Worm (Caenorhabditis elegans) whole organism, midembryonic: ENCODE results near the gene nhr-87.

Experiments
- T22C8.4 ChIP-seq: fragments of 200-800 bp; sonication (Bioruptor generic); IDR thresholded peaks from 2 replicates; pipeline ENCODE4 v1.3.6; 2022; ENCODE audit warnings: missing genetic modification characterization, missing compliant biosample characterization
- cog-1 ChIP-seq: sonication (generic microtip); optimal IDR thresholded peaks from 2 replicates; lab custom pipeline; 2016; ENCODE audit warnings: missing genetic modification characterization, missing compliant biosample characterization
- flt-1 ChIP-seq: fragments of 200-800 bp; sonication (Bioruptor generic); IDR thresholded peaks from 2 replicates; pipeline ENCODE4 v1.3.6; 2022; ENCODE audit warnings: missing genetic modification characterization, missing compliant biosample characterization
- klf-2 ChIP-seq: fragments of 200-800 bp; sonication (Bioruptor generic); conservative IDR thresholded peaks from 2 replicates; pipeline ENCODE4 v1.3.6; 2022; ENCODE audit warnings: missing genetic modification reagents, missing genetic modification characterization, missing compliant biosample characterization
- med-1 ChIP-seq: sonication (generic microtip); optimal IDR thresholded peaks from 2 replicates; lab custom pipeline; 2017; ENCODE audit warnings: missing genetic modification characterization, mild to moderate bottlenecking, missing compliant biosample characterization, antibody characterized with exemption, missing genetic modification reagents; ENCODE audit not compliant: insufficient read depth
- ref-1 ChIP-seq: fragments of 200-800 bp; sonication (Bioruptor generic); conservative IDR thresholded peaks from 2 replicates; pipeline ENCODE4 v1.3.6; 2022; ENCODE audit warnings: missing genetic modification reagents, missing genetic modification characterization, missing compliant biosample characterization
- tab-1 ChIP-seq: fragments of 200-800 bp; sonication (Bioruptor generic); IDR thresholded peaks from 2 replicates; pipeline ENCODE4 v1.3.6; 2022; ENCODE audit warnings: missing genetic modification characterization, missing compliant biosample characterization
- ztf-23 ChIP-seq: fragments of 200-800 bp; sonication (Bioruptor generic); IDR thresholded peaks from 2 replicates; pipeline ENCODE4 v1.3.6; 2022; ENCODE audit warnings: missing genetic modification reagents, missing genetic modification characterization, missing compliant biosample characterization
- ztf-29 ChIP-seq: fragments of 200-800 bp; sonication (Bioruptor generic); IDR thresholded peaks from 2 replicates; pipeline ENCODE4 v1.3.6; 2022; ENCODE audit warnings: missing genetic modification reagents, missing genetic modification characterization, missing compliant biosample characterization

nhr-87 gene

DNA sequence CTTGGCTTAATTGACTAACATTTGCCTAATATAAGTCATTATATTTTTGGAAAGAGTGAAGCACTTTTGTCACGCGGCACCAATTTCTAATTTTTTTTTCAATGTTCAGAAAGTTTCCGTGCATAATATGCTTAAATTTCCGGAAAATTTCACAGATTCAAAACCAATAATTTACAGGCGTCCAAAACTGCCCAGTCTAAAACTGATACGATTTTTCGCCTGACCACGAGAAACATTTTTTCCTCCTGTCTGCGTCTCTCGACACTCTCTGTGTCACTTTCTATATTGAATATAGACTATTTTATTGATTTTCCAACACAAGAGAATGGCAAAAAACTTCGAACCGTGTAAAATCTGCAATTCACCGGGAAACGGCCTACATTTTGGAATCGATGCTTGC is 10.2 kb upstream of the nhr-87 start, which contains the start of gene nhr-122:
nhr-122 (plus strand) TSS at position 301 of the 400 bp plus-strand sequence.
- TF ChIP-seq ref-1 = no peak
- no peak for TF ChIP-seq ztf-29 (GFP tag; lab: Robert Waterston, UW)
- no peak for TF ChIP-seq flt-1 (GFP tag; lab: Robert Waterston, UW)
- TF ChIP-seq T22C8.4 (GFP tag; lab: Robert Waterston, UW) = no peak
- no peak for TF ChIP-seq med-1
- no peak for TF ChIP-seq ztf-23
- TF ChIP-seq klf-2 (GFP tag; lab: Robert Waterston, UW) = no peak
- no peak for TF ChIP-seq tab-1 (GFP tag; lab: Robert Waterston, UW)
- TF ChIP-seq cog-1 (tag; lab: Kevin White, UChicago) = no peak

DNA sequence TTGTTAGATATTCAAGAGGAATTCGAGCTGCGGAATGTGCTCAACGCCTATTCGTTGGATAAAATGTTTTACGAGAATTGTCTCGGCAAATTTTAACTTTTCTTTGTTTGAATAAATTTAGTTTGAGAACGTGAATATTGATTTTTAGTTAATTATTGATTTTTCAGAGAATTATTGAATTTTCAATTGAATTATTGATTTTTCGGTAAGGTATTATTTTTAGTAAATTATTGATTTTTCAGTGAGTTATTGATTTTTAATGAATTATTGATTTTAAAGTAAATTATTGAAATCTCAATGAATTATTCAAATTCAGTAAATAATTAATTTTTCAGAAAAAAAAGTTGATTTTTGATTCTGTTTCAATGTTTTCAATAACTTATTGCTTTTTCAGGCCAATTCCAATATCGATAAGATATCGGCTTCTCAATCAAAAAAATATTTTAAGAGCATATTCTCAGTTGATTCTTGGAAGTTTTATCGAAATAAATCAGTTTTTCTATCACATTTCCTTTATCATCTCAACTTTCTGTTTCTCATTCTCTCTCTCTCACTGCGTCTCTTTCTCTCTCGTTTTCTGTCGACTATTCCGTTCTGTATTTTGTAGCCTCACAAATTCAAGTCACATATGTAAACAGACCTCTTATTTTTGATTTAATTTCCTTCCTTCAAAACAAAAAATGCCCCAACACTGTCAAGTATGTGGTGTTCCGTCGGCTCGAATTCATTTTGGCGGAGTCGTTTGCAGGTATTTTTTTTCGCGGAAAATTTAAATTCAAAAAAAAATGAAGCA is 4.1 kb upstream of the nhr-87 start, which contains the start of gene nhr-92:
nhr-92 (plus strand) TSS at position 576 of the 793 bp plus-strand sequence.
- TF ChIP-seq klf-2 (GFP tag; lab: Robert Waterston, UW) (no peak), T22C8.4 (GFP tag; lab: Robert Waterston, UW) (peak; percentile 81)

DNA sequence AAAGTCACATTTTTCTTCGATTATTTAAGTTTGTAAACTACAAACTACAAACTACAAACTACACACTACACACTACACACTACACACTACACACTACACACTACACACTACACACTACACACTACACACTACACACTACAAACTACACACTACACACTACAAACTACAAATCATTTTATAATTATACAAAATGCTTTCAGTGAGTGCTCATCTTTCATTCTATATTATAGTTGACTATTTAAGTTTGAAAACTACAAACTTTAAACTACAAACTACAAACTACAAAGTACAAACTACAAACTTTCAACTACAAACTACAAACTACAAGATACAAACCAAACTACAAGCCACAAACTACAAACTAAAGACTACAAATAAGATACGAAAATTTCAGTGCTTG is 618 bp downstream of the nhr-87 start:
- no peak for TF ChIP-seq T22C8.4 (GFP tag; lab: Robert Waterston, UW)
- no peak for TF ChIP-seq klf-2 (GFP tag; lab: Robert Waterston, UW)
- TF ChIP-seq ztf-23 = no peak
- no peak for TF ChIP-seq med-1
- no peak for TF ChIP-seq flt-1 (GFP tag; lab: Robert Waterston, UW)
- TF ChIP-seq ztf-29 (GFP tag; lab: Robert Waterston, UW) = no peak
- TF ChIP-seq ref-1 = no peak
- TF ChIP-seq cog-1 (tag; lab: Kevin White, UChicago) = no peak
- no peak for TF ChIP-seq tab-1 (GFP tag; lab: Robert Waterston, UW)

DNA sequence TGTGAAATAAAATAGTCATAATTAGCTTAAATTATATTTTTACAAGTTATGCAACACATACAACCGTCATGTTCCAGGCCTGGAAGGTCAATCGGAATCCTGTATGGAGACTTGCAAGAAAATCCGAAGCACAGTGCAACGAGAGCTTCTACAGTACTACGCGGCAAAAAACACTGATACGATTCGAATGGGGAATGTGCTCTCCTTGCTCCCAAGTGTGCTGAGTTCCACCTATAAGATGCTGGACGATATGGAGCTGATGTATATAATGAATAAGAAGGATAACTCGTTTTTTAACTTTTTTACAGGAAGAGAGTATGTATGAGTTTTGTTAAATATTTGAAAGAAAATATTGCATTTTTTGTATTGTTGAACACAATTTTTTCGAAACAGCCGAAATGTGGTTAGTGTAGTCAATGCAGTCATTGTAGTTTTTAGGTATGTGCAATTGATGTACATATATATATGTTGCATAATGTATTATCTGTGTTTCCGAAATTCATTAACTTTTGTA is 2.6 kb downstream of the nhr-87 start, which contains the start of gene nhr-146:
nhr-146 (plus strand) TSS at position 464 of the 514 bp plus-strand sequence.
- TF ChIP-seq ztf-29 (GFP tag; lab: Robert Waterston, UW) (no peak), med-1 (no peak), cog-1 (tag; lab: Kevin White, UChicago) (no peak), T22C8.4 (GFP tag; lab: Robert Waterston, UW) (no peak), ref-1 (no peak), klf-2 (GFP tag; lab: Robert Waterston, UW) (no peak), flt-1 (GFP tag; lab: Robert Waterston, UW) (no peak), tab-1 (GFP tag; lab: Robert Waterston, UW) (no peak), ztf-23 (no peak)

DNA sequence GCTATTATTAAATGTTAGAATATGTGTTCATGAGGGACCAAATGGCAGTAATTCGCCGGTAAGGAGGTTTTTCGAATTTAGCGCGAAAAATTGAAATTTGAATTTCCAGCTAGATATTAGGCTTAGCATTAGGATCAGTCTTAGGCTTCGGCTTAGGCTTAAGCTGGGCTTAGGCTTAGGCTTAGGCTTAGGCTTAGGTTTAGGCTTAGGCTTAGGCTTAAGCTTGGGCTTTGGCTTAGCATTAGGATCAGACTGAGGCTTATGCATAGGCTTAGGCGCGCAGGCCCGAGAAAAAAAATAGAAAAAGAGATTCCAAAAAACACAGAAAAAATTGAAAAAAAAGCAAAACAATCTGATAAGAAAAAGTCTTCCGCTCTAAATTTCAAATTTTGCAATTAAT is 4.5 kb downstream of the nhr-87 start:
- TF ChIP-seq ztf-29 (GFP tag; lab: Robert Waterston, UW) = peak; percentile 63; the same call in 1 of the 2 replicates
- no peak for TF ChIP-seq flt-1 (GFP tag; lab: Robert Waterston, UW)
- TF ChIP-seq ztf-23 = no peak

DNA sequence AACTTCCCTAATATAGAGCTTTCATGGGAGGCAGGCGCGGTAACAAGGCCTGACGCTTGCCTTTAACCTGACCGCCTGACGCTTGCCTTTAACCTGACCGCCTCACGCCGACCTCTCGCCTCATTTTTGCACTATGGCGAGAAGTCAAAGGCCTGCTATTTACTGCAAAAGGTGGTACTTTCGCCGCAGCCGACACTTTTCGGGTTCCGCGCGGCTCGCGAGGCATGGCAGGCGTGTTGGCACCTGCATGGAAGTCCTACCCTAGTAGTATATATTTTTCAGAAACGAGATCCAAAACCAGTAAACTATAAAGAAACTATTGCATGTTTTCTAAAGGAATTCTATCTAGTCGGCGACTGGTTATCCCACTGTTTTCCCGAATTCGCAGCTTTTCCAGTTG is 4.9 kb downstream of the nhr-87 start:
- TF ChIP-seq med-1 = no peak

DNA sequence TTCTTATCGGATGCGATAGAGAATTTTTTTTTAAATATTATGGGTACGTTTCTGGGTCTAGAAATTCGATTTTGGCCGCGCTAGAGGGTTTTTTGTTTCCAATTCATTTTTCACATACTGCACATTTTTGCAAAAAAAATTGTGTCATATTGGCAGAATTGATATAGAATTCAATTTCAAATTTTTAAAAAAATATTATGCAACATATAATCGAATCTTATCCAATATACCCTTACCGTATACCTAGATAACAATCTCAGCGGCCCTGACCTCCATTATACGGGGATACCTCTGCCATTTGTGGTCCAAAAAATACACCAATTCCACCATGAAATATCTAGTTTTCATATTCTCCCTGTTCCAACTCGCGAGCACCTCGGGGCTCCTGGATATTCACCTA is 7.8 kb downstream of the nhr-87 start, which contains the start of gene cpg-24:
cpg-24 (plus strand) TSS at position 301 of the 400 bp plus-strand sequence.
- TF ChIP-seq ztf-29 (GFP tag; lab: Robert Waterston, UW) (no peak), tab-1 (GFP tag; lab: Robert Waterston, UW) (no peak), cog-1 (tag; lab: Kevin White, UChicago) (no peak), flt-1 (GFP tag; lab: Robert Waterston, UW) (no peak), ref-1 (no peak), T22C8.4 (GFP tag; lab: Robert Waterston, UW) (no peak), ztf-23 (no peak), klf-2 (GFP tag; lab: Robert Waterston, UW) (no peak), med-1 (no peak)

DNA sequence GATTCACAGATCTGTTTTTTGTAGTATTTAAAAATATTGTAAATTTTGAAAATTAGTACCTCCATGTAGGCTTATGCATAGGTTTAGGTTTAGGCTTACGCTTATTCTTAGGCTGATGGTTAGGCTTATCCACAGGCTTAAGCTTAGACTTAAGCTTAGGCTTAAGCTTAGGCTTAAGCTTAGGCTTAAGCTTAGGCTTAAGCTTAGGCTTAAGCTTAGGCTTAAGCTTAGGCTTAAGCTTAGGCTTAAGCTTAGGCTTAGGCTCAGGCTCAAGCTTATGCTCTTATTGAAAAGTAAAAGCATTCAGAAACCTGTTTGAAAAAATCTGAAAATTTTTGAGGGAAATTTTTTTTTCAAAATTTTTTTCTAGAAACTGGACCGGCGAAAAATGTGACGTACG is 8.8 kb downstream of the nhr-87 start:
- TF ChIP-seq klf-2 (GFP tag; lab: Robert Waterston, UW) = no peak
- TF ChIP-seq ztf-23 = no peak
- peak; percentile 94 for TF ChIP-seq ztf-29 (GFP tag; lab: Robert Waterston, UW)

DNA sequence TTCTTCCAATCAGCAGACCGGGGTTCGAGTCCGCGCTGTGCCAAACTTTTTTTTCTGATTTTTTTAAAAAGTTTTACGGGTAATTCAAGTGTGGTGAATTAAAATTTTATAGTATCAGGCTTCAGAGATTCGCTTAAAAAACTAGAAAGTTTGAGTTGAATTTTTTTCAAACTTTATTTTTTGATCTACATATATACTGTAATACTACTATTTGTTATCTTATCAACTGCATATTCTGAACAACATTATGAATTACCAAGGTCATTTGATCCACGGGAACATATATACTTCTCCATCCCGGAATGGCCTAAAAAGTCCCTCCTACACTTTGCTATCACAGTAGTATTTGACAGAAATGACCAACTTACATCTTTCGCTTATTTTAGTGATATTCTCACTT is 9.6 kb downstream of the nhr-87 start, which contains the start of gene Y41D4B.6:
Y41D4B.6 (plus strand) TSS at position 301 of the 400 bp plus-strand sequence.
- TF ChIP-seq ztf-29 (GFP tag; lab: Robert Waterston, UW) (no peak), flt-1 (GFP tag; lab: Robert Waterston, UW) (no peak), ref-1 (no peak), klf-2 (GFP tag; lab: Robert Waterston, UW) (no peak), ztf-23 (no peak), cog-1 (tag; lab: Kevin White, UChicago) (no peak), med-1 (no peak), tab-1 (GFP tag; lab: Robert Waterston, UW) (no peak), T22C8.4 (GFP tag; lab: Robert Waterston, UW) (no peak)

DNA sequence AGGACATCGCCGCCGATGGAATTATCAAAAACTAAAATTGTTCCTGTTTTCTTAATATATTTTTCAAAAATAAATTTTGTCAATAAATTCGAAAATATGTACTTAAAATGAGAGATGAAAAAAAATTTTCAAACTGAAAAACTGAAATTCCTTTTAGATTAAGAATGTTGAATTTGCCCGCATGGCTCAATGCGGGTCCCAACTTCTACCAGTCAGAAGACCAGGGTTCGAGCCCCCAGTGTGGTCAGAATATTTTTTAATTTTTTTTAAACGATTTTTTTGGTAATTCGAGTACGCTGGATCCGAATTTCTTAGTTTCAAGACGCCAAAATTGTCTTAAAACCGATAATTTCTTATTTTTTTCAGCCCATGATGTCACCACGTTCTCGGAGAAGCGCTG is 13.5 kb downstream of the nhr-87 start:
- TF ChIP-seq T22C8.4 (GFP tag; lab: Robert Waterston, UW) = no peak
- no peak for TF ChIP-seq flt-1 (GFP tag; lab: Robert Waterston, UW)
- TF ChIP-seq tab-1 (GFP tag; lab: Robert Waterston, UW) = no peak
- TF ChIP-seq ztf-29 (GFP tag; lab: Robert Waterston, UW) = no peak
- TF ChIP-seq ref-1 = no peak
- no peak for TF ChIP-seq ztf-23
- no peak for TF ChIP-seq cog-1 (tag; lab: Kevin White, UChicago)
- TF ChIP-seq med-1 = no peak
- TF ChIP-seq klf-2 (GFP tag; lab: Robert Waterston, UW) = no peak
